Worm (Caenorhabditis elegans): ENCODE data around the gene clec-65.

DNA sequence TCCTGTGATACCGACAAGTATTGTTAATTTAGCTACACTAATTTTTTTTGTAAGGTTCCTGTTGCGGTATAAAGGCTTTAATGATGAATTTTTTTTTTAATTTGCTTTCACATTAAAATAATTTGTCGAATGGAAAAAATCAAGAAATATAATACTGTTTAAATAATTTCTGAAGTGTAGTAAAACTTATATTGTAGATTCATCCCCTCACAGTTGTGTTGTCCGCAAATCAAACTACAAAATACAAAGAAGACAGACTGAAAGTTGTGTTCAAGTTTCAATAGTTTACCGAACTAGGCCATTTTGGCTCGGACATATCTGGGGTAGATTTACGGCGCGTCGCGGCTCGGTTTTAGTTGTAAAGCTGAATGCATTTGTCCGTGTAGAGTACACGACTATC is 3.8 kb upstream of the clec-65 start:
- no peak for TF ChIP-seq lin-54 (GFP tag; optimal IDR thresholded peaks at IDR 0.05)
- TF ChIP-seq rpc-1 (optimal IDR thresholded peaks at IDR 0.05): no peak
- TF ChIP-seq rpc-1 (tag; optimal IDR thresholded peaks at IDR 0.05): no peak
- no peak for TF ChIP-seq unc-62 (GFP tag; optimal IDR thresholded peaks at IDR 0.05)
- no peak for TF ChIP-seq ama-1 (optimal IDR thresholded peaks at IDR 0.05)
- no peak for TF ChIP-seq ama-1 (GFP tag; optimal IDR thresholded peaks at IDR 0.05)
- TF ChIP-seq dox-1 (GFP tag; IDR thresholded peaks at IDR 0.05): no peak
- no peak for TF ChIP-seq him-1 (tag; optimal IDR thresholded peaks at IDR 0.05)
- TF ChIP-seq xnd-1 (tag; optimal IDR thresholded peaks at IDR 0.05): no peak
- TF ChIP-seq F57A8.1 (GFP tag; optimal IDR thresholded peaks at IDR 0.05): no peak
- no peak for TF ChIP-seq nfya-1 (tag; optimal IDR thresholded peaks at IDR 0.05; ENCODE audit: borderline replicate concordance, insufficient read depth)
- no peak for TF ChIP-seq mes-4 (tag; optimal IDR thresholded peaks at IDR 0.05)
- no peak for TF ChIP-seq ccch-3 (GFP tag; optimal IDR thresholded peaks at IDR 0.05)
- no peak for TF ChIP-seq unc-130 (GFP tag; optimal IDR thresholded peaks at IDR 0.05)
- TF ChIP-seq madf-8 (GFP tag; conservative IDR thresholded peaks at IDR 0.05): no peak
